Worm (Caenorhabditis elegans) whole organism, late embryonic: Measurements from ENCODE around the gene K05F1.14.

ENCODE experiments used
- C38D4.7 ChIP-seq: fragments of 200-800 bp; sonication (Bioruptor generic); optimal IDR thresholded peaks from 2 replicates; lab custom pipeline; 2018; ENCODE audit warnings: mild to moderate bottlenecking, missing genetic modification characterization, moderate library complexity, missing compliant biosample characterization
- K02D7.2 ChIP-seq: sonication (generic microtip); optimal IDR thresholded peaks from 2 replicates; lab custom pipeline; 2017; ENCODE audit warnings: mild to moderate bottlenecking, missing genetic modification characterization, missing compliant biosample characterization
- K09A11.1 ChIP-seq: sonication (generic microtip); optimal IDR thresholded peaks from 2 replicates; lab custom pipeline; 2017; ENCODE audit warnings: antibody characterized with exemption, mild to moderate bottlenecking, missing genetic modification characterization, missing compliant biosample characterization; ENCODE audit not compliant: insufficient read depth
- T23F11.4 ChIP-seq: fragments of 200-800 bp; sonication (Bioruptor generic); optimal IDR thresholded peaks from 2 replicates; lab custom pipeline; 2018; ENCODE audit warnings: mild to moderate bottlenecking, missing genetic modification characterization, missing compliant biosample characterization
- Y22D7AL.16 ChIP-seq: sonication (generic microtip); optimal IDR thresholded peaks from 2 replicates; lab custom pipeline; 2016; ENCODE audit warnings: missing genetic modification characterization, missing compliant biosample characterization
- ahr-1 ChIP-seq: sonication (generic microtip); optimal IDR thresholded peaks from 2 replicates; lab custom pipeline; 2016; ENCODE audit warnings: missing genetic modification characterization, missing compliant biosample characterization
- ama-1 ChIP-seq: fragments of 150-350 bp; optimal IDR thresholded peaks from 2 replicates; lab custom pipeline; 2014
- ceh-14 ChIP-seq: sonication (generic microtip); optimal IDR thresholded peaks from 2 replicates; lab custom pipeline; 2016; ENCODE audit warnings: missing genotype, missing genetic modification characterization, missing compliant biosample characterization
- ceh-18 ChIP-seq: sonication (generic microtip); optimal IDR thresholded peaks from 2 replicates; lab custom pipeline; 2016; ENCODE audit warnings: missing genetic modification characterization, missing compliant biosample characterization
- ceh-19 ChIP-seq: fragments of 200-800 bp; sonication (Bioruptor generic); optimal IDR thresholded peaks from 2 replicates; lab custom pipeline; 2018; ENCODE audit warnings: mild to moderate bottlenecking, missing genetic modification characterization, missing compliant biosample characterization
- ceh-2 ChIP-seq: sonication (generic microtip); optimal IDR thresholded peaks from 2 replicates; lab custom pipeline; 2016; ENCODE audit warnings: missing genotype, missing genetic modification characterization, missing compliant biosample characterization
- ceh-22 ChIP-seq: sonication (generic microtip); optimal IDR thresholded peaks from 2 replicates; lab custom pipeline; 2017; ENCODE audit warnings: missing biosample characterization, missing genetic modification characterization
- ceh-24 ChIP-seq: sonication (generic microtip); optimal IDR thresholded peaks from 2 replicates; lab custom pipeline; 2016; ENCODE audit warnings: mild to moderate bottlenecking, missing genetic modification characterization, missing compliant biosample characterization
- ceh-30 ChIP-seq: fragments of 150-350 bp; optimal IDR thresholded peaks from 2 replicates; lab custom pipeline; 2014; ENCODE audit warnings: missing biosample characterization, missing genetic modification characterization
- ceh-34 ChIP-seq: sonication (generic microtip); optimal IDR thresholded peaks from 2 replicates; lab custom pipeline; 2016; ENCODE audit warnings: mild to moderate bottlenecking, missing genetic modification characterization, missing compliant biosample characterization
- ceh-45 ChIP-seq: fragments of 200-800 bp; sonication (Bioruptor generic); IDR thresholded peaks from 2 replicates; pipeline ENCODE4 v1.3.6; 2022; ENCODE audit warnings: missing genetic modification reagents, missing genetic modification characterization, missing compliant biosample characterization
- ceh-48 ChIP-seq: sonication (generic microtip); optimal IDR thresholded peaks from 2 replicates; lab custom pipeline; 2016; ENCODE audit warnings: missing genetic modification characterization, inconsistent platforms, missing compliant biosample characterization
- ceh-6 ChIP-seq: fragments of 200-800 bp; sonication (Bioruptor generic); optimal IDR thresholded peaks from 2 replicates; lab custom pipeline; 2018; ENCODE audit warnings: mild to moderate bottlenecking, missing genetic modification characterization, missing compliant biosample characterization
- ceh-9 ChIP-seq: sonication (generic microtip); optimal IDR thresholded peaks from 2 replicates; lab custom pipeline; 2016; ENCODE audit warnings: mild to moderate bottlenecking, missing genetic modification characterization, inconsistent platforms, missing compliant biosample characterization
- che-1 ChIP-seq: sonication (generic microtip); optimal IDR thresholded peaks from 2 replicates; lab custom pipeline; 2016; ENCODE audit warnings: mild to moderate bottlenecking, missing genetic modification characterization, missing compliant biosample characterization
- dmd-4 ChIP-seq: sonication (generic microtip); optimal IDR thresholded peaks from 2 replicates; lab custom pipeline; 2016; ENCODE audit warnings: borderline replicate concordance, missing genetic modification characterization, missing compliant biosample characterization
- elt-2 ChIP-seq: sonication (generic microtip); optimal IDR thresholded peaks from 2 replicates; lab custom pipeline; 2016; ENCODE audit warnings: missing genetic modification reagents, missing genetic modification characterization, missing compliant biosample characterization
- elt-4 ChIP-seq: sonication (generic microtip); optimal IDR thresholded peaks from 2 replicates; lab custom pipeline; 2016; ENCODE audit warnings: missing genetic modification characterization, missing compliant biosample characterization
- ets-4 ChIP-seq: sonication (generic microtip); optimal IDR thresholded peaks from 2 replicates; lab custom pipeline; 2016; ENCODE audit warnings: missing genetic modification characterization, missing compliant biosample characterization
- fax-1 ChIP-seq: sonication (generic microtip); optimal IDR thresholded peaks from 2 replicates; lab custom pipeline; 2016; ENCODE audit warnings: missing genotype, missing genetic modification characterization, missing compliant biosample characterization
- fkh-10 ChIP-seq: fragments of 150-350 bp; optimal IDR thresholded peaks from 2 replicates; lab custom pipeline; 2014; ENCODE audit warnings: missing biosample characterization, missing genetic modification reagents, missing genetic modification characterization
- fkh-6 ChIP-seq: sonication (generic microtip); optimal IDR thresholded peaks from 2 replicates; lab custom pipeline; 2016; ENCODE audit warnings: missing genetic modification characterization, missing compliant biosample characterization
- hlh-13 ChIP-seq: fragments of 200-800 bp; sonication (Bioruptor generic); optimal IDR thresholded peaks from 2 replicates; lab custom pipeline; 2018; ENCODE audit warnings: mild to moderate bottlenecking, missing genetic modification characterization, missing compliant biosample characterization
- hlh-15 ChIP-seq: sonication (generic microtip); optimal IDR thresholded peaks from 2 replicates; lab custom pipeline; 2016; ENCODE audit warnings: missing genetic modification characterization, missing compliant biosample characterization
- hlh-30 ChIP-seq: sonication (generic microtip); optimal IDR thresholded peaks from 2 replicates; lab custom pipeline; 2017; ENCODE audit warnings: antibody characterized with exemption, missing genetic modification characterization, missing compliant biosample characterization; ENCODE audit not compliant: insufficient read depth
- hlh-6 ChIP-seq: sonication (generic microtip); optimal IDR thresholded peaks from 2 replicates; lab custom pipeline; 2016; ENCODE audit warnings: missing genotype, missing genetic modification characterization, missing compliant biosample characterization
- hlh-8 ChIP-seq: sonication (generic microtip); optimal IDR thresholded peaks from 2 replicates; lab custom pipeline; 2016; ENCODE audit warnings: missing genotype, missing genetic modification characterization, missing compliant biosample characterization
- lim-6 ChIP-seq: sonication (generic microtip); optimal IDR thresholded peaks from 2 replicates; lab custom pipeline; 2016; ENCODE audit warnings: missing genetic modification characterization, missing compliant biosample characterization
- lin-11 ChIP-seq: fragments of 200-800 bp; sonication (Bioruptor generic); optimal IDR thresholded peaks from 2 replicates; lab custom pipeline; 2018; ENCODE audit warnings: mild to moderate bottlenecking, missing genetic modification characterization, missing compliant biosample characterization
- mec-3 ChIP-seq: sonication (generic microtip); optimal IDR thresholded peaks from 2 replicates; lab custom pipeline; 2016; ENCODE audit warnings: borderline replicate concordance, missing genetic modification characterization, missing compliant biosample characterization
- nfya-1 ChIP-seq: sonication (generic microtip); optimal IDR thresholded peaks from 2 replicates; lab custom pipeline; 2017; ENCODE audit warnings: missing genetic modification characterization, mild to moderate bottlenecking, missing compliant biosample characterization, antibody characterized with exemption, moderate library complexity
- nhr-11 ChIP-seq: fragments of 150-350 bp; optimal IDR thresholded peaks from 2 replicates; lab custom pipeline; 2014; ENCODE audit warnings: missing biosample characterization, missing genetic modification characterization
- nhr-232 ChIP-seq: sonication (generic microtip); optimal IDR thresholded peaks from 2 replicates; lab custom pipeline; 2016; ENCODE audit warnings: missing genetic modification characterization, missing compliant biosample characterization
- npax-4 ChIP-seq: sonication (generic microtip); optimal IDR thresholded peaks from 2 replicates; lab custom pipeline; 2016; ENCODE audit warnings: missing genetic modification characterization, missing compliant biosample characterization
- odd-2 ChIP-seq: sonication (generic microtip); optimal IDR thresholded peaks from 2 replicates; lab custom pipeline; 2017; ENCODE audit warnings: antibody characterized with exemption, mild to moderate bottlenecking, missing genetic modification characterization, missing compliant biosample characterization
- pat-9 ChIP-seq: fragments of 200-800 bp; sonication (Bioruptor generic); optimal IDR thresholded peaks from 2 replicates; lab custom pipeline; 2018; ENCODE audit warnings: mild to moderate bottlenecking, missing genetic modification characterization, moderate library complexity, missing compliant biosample characterization
- pha-4 ChIP-seq: fragments of 150-350 bp; optimal IDR thresholded peaks from 2 replicates; lab custom pipeline; 2018; ENCODE audit warnings: missing biosample characterization, missing genetic modification reagents, missing genetic modification characterization
- pros-1 ChIP-seq: fragments of 150-350 bp; optimal IDR thresholded peaks from 2 replicates; lab custom pipeline; 2014; ENCODE audit warnings: missing biosample characterization, missing genetic modification reagents, missing genetic modification characterization
- rnt-1 ChIP-seq: sonication (generic microtip); optimal IDR thresholded peaks from 2 replicates; lab custom pipeline; 2016; ENCODE audit warnings: missing genetic modification characterization, missing compliant biosample characterization
- sdc-2 ChIP-seq: sonication (generic microtip); optimal IDR thresholded peaks from 2 replicates; lab custom pipeline; 2016; ENCODE audit warnings: missing genotype, missing genetic modification characterization, missing compliant biosample characterization
- sox-2 ChIP-seq: fragments of 200-800 bp; sonication (Bioruptor generic); IDR thresholded peaks from 2 replicates; pipeline ENCODE4 v1.3.6; 2022; ENCODE audit warnings: missing genetic modification reagents, missing genetic modification characterization, missing compliant biosample characterization
- tbx-2 ChIP-seq: sonication (generic microtip); optimal IDR thresholded peaks from 2 replicates; lab custom pipeline; 2016; ENCODE audit warnings: missing genetic modification characterization, missing compliant biosample characterization
- tbx-7 ChIP-seq: sonication (generic microtip); optimal IDR thresholded peaks from 2 replicates; lab custom pipeline; 2016; ENCODE audit warnings: missing genotype, missing genetic modification characterization, missing compliant biosample characterization
- unc-3 ChIP-seq, 2 experiments: fragments of 200-800 bp in 1 of 2; sonication (Bioruptor generic) in 1 of 2; sonication (generic microtip) in 1 of 2; conservative IDR thresholded peaks in 1 of 2; optimal IDR thresholded peaks in 1 of 2; 2 replicates each; pipeline versions ENCODE4 v1.3.6 to Lab custom; 2016 to 2022; ENCODE audit warnings: missing compliant biosample characterization in 2 of 2, missing genetic modification characterization in 2 of 2, missing genetic modification reagents in 1 of 2
- unc-55 ChIP-seq: sonication (generic microtip); optimal IDR thresholded peaks from 2 replicates; lab custom pipeline; 2017; ENCODE audit warnings: missing biosample characterization, missing genetic modification reagents, missing genetic modification characterization
- zip-5 ChIP-seq: sonication (generic microtip); optimal IDR thresholded peaks from 2 replicates; lab custom pipeline; 2016; ENCODE audit warnings: missing genetic modification characterization, missing compliant biosample characterization
- ztf-16 ChIP-seq: sonication (generic microtip); optimal IDR thresholded peaks from 2 replicates; lab custom pipeline; 2017; ENCODE audit warnings: missing genetic modification characterization, missing compliant biosample characterization

Gene K05F1.14

ce11 chrII:5836153-5836719, 43.8 kb upstream of the K05F1.14 start, which contains the start of gene fzo-1:
fzo-1 (minus strand) TSS chrII:5836203.
- TF ChIP-seq zip-5 (tag; lab: Kevin White, UChicago), result peak; percentile 96
- TF ChIP-seq ahr-1 (tag; lab: Kevin White, UChicago), result peak; percentile 81
- TF ChIP-seq sox-2 (GFP tag; lab: Robert Waterston, UW), result no peak
- peak; percentile 60 for TF ChIP-seq hlh-15 (tag; lab: Kevin White, UChicago)
- no peak for TF ChIP-seq ceh-30 (tag; lab: Kevin White, UChicago)
- TF ChIP-seq fkh-10 (GFP tag; lab: Kevin White, UChicago), result no peak
- TF ChIP-seq ceh-18 (tag; lab: Kevin White, UChicago), result peak; percentile 28
- TF ChIP-seq ama-1, result no peak
- no peak for TF ChIP-seq elt-4 (tag; lab: Kevin White, UChicago)
- no peak for TF ChIP-seq T23F11.4 (GFP tag; lab: Kevin White, UChicago)
- TF ChIP-seq lin-11 (tag; lab: Kevin White, UChicago), result no peak
- TF ChIP-seq pat-9 (tag; lab: Kevin White, UChicago), result no peak
- peak; percentile 75 for TF ChIP-seq ceh-34 (tag; lab: Kevin White, UChicago)
- TF ChIP-seq ceh-6 (GFP tag; lab: Kevin White, UChicago), result no peak
- TF ChIP-seq tbx-2 (tag; lab: Kevin White, UChicago), result peak; percentile 95
- TF ChIP-seq elt-2 (tag; lab: Kevin White, UChicago), result peak; percentile 97
- TF ChIP-seq hlh-6, result no peak
- TF ChIP-seq ceh-14 (tag; lab: Kevin White, UChicago), result peak; percentile 88
- no peak for TF ChIP-seq K02D7.2
- TF ChIP-seq hlh-8 (tag; lab: Kevin White, UChicago), result peak; percentile 92
- no peak for TF ChIP-seq Y22D7AL.16
- peak; percentile 39 for TF ChIP-seq ceh-19 (GFP tag; lab: Kevin White, UChicago)
- TF ChIP-seq che-1 (tag; lab: Kevin White, UChicago), result no peak
- TF ChIP-seq K09A11.1, result no peak
- no peak for TF ChIP-seq pha-4 (tag; lab: Kevin White, UChicago)
- TF ChIP-seq ceh-45, result no peak
- peak; percentile 92 for TF ChIP-seq ets-4 (tag; lab: Kevin White, UChicago)
- no peak for TF ChIP-seq nhr-232 (tag; lab: Kevin White, UChicago)
- TF ChIP-seq dmd-4 (tag; lab: Kevin White, UChicago), result peak; percentile 36
- TF ChIP-seq nfya-1, result no peak
- TF ChIP-seq ceh-9 (tag; lab: Kevin White, UChicago), result no peak
- TF ChIP-seq fax-1 (tag; lab: Kevin White, UChicago), result peak; percentile 90
- no peak for TF ChIP-seq pros-1 (tag; lab: Kevin White, UChicago)
- TF ChIP-seq ceh-24 (tag; lab: Kevin White, UChicago), result peak; percentile 35
- TF ChIP-seq C38D4.7 (GFP tag; lab: Kevin White, UChicago), result no peak
- peak; percentile 23 for TF ChIP-seq ceh-48 (tag; lab: Kevin White, UChicago)
- TF ChIP-seq sdc-2 (tag; lab: Kevin White, UChicago), result peak; percentile 68
- TF ChIP-seq rnt-1 (tag; lab: Kevin White, UChicago), result peak; percentile 59
- TF ChIP-seq hlh-13 (GFP tag; lab: Kevin White, UChicago), result no peak
- TF ChIP-seq odd-2 (tag; lab: Kevin White, UChicago), result no peak
- TF ChIP-seq ceh-2 (tag; lab: Kevin White, UChicago), result peak; percentile 97
- peak; percentile 16 for TF ChIP-seq npax-4 (tag; lab: Kevin White, UChicago)
- peak; percentile 68 for TF ChIP-seq ztf-16 (tag; lab: Kevin White, UChicago)
- no peak for TF ChIP-seq unc-3 (GFP tag; conservative IDR thresholded peaks at IDR 0.05; lab: Robert Waterston, UW)
- peak; percentile 74 for TF ChIP-seq unc-3 (tag; optimal IDR thresholded peaks at IDR 0.05; lab: Kevin White, UChicago)
- peak; percentile 86 for TF ChIP-seq lim-6 (tag; lab: Kevin White, UChicago)
- no peak for TF ChIP-seq hlh-30
- no peak for TF ChIP-seq unc-55 (GFP tag; lab: Kevin White, UChicago)
- peak; percentile 40 for TF ChIP-seq mec-3 (tag; lab: Kevin White, UChicago)
- TF ChIP-seq tbx-7 (tag; lab: Kevin White, UChicago), result peak; percentile 97
- TF ChIP-seq nhr-11, result no peak
- TF ChIP-seq fkh-6, result peak; percentile 60
- TF ChIP-seq ceh-22 (tag; lab: Kevin White, UChicago), result no peak
